Worm (Caenorhabditis elegans) whole organism, young adult: ENCODE results near the gene txt-13.

Source experiments
- F22D6.2 ChIP-seq: sonication (generic microtip); optimal IDR thresholded peaks from 2 replicates; lab custom pipeline; 2016; ENCODE audit warnings: mild to moderate bottlenecking, missing genetic modification characterization, missing compliant biosample characterization
- attf-3 ChIP-seq: fragments of 200-800 bp; sonication (Bioruptor generic); conservative IDR thresholded peaks from 2 replicates; pipeline ENCODE4 v1.3.6; 2022; ENCODE audit warnings: missing genetic modification reagents, missing genetic modification characterization, missing compliant biosample characterization
- ets-4 ChIP-seq: fragments of 200-800 bp; sonication (Bioruptor generic); optimal IDR thresholded peaks from 2 replicates; lab custom pipeline; 2018; ENCODE audit warnings: mild to moderate bottlenecking, missing genetic modification characterization, missing compliant biosample characterization
- nfya-1 ChIP-seq: sonication (generic microtip); optimal IDR thresholded peaks from 2 replicates; lab custom pipeline; 2017; ENCODE audit warnings: antibody characterized with exemption, missing compliant biosample characterization, missing genetic modification characterization, borderline replicate concordance; ENCODE audit not compliant: insufficient read depth
- nfya-2 ChIP-seq: fragments of 200-800 bp; sonication (Bioruptor generic); IDR thresholded peaks from 2 replicates; pipeline ENCODE4 v1.3.6; 2022; ENCODE audit warnings: missing genetic modification reagents, missing genetic modification characterization, missing compliant biosample characterization
- sea-2 ChIP-seq: fragments of 200-800 bp; sonication (Bioruptor generic); IDR thresholded peaks from 2 replicates; pipeline ENCODE4 v1.3.6; 2022; ENCODE audit warnings: missing genetic modification characterization, missing compliant biosample characterization
- snpc-1.1 ChIP-seq: sonication (generic microtip); optimal IDR thresholded peaks from 2 replicates; lab custom pipeline; 2017; ENCODE audit warnings: missing genetic modification characterization, mild to moderate bottlenecking, missing compliant biosample characterization, antibody characterized with exemption, moderate library complexity, missing genotype, missing genetic modification reagents; ENCODE audit not compliant: insufficient read depth
- ztf-25 ChIP-seq: fragments of 200-800 bp; sonication (Bioruptor generic); IDR thresholded peaks from 2 replicates; pipeline ENCODE4 v1.3.6; 2022; ENCODE audit warnings: missing genetic modification reagents, missing genetic modification characterization, missing compliant biosample characterization

DNA sequence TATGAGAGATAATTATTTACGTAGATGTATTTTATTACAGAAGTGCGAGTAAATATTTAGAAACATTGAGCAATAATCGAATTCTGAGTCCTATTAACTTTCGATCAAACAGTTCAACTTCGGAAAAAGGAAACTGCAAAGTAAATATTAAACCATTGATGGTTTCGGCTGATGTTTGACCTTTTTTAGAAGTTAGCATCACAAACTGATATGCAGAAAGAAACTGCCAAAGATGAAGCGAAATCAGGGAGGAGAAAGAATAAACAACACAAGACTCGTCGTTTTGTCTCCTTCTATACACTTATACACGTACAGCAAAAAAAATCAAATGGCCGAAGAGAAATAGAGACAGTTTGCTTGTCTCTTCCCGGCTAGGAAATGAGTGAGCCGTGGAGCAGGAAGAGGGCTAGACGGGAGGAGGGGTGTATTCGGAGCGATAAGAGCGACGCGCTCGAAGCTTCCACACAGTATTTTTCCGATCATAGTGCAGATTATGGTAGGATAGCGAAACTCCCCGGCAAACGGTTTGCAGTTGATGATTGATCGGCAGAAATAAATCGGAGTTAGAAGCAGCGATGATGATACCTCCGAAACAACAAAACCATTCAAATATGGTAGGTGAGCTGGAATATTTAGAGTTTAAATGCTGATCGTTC, 13.7 kb upstream of the txt-13 start:
- TF ChIP-seq F22D6.2 (tag; lab: Kevin White, UChicago) (no peak), snpc-1.1 (tag; lab: Kevin White, UChicago) (no peak), sea-2 (GFP tag; lab: Robert Waterston, UW) (no peak), ztf-25 (no peak), ets-4 (GFP tag; lab: Kevin White, UChicago) (peak; percentile 38), nfya-2 (GFP tag; lab: Robert Waterston, UW) (no peak), attf-3 (no peak), nfya-1 (tag; lab: Kevin White, UChicago) (no peak)
